Fruit fly (Drosophila melanogaster) whole organism: ENCODE measurements around the gene CG14367.

Experiments
- Dll ChIP-seq: fragments of >200 bp; optimal IDR thresholded peaks from 2 replicates; lab custom pipeline; 2017
- EcR ChIP-seq, 2 experiments: fragments of >200 bp; optimal IDR thresholded peaks; 2 replicates each; lab custom pipeline; 2017; ENCODE audit warnings: missing biosample characterization in 2 of 2, missing genetic modification characterization in 2 of 2, missing genetic modification reagents in 2 of 2
- pan ChIP-seq: fragments of >200 bp; optimal IDR thresholded peaks from 2 replicates; lab custom pipeline; 2017

- TF ChIP-seq EcR (GFP tag; optimal IDR thresholded peaks at IDR 0.05; lab: Kevin White, UChicago) (no peak), Dll (lab: Kevin White, UChicago) (no peak), pan (lab: Kevin White, UChicago) (no peak)
Observed at dm6 chr3R:13672898-13673297, 21.0 kb upstream of the CG14367 start.
